Fruit fly (Drosophila melanogaster): ENCODE results near the gene disco-r.

Gene disco-r

dm6 chrX:16102338-16103218 lies 46.2 kb downstream of the disco-r start (continued):
- TF ChIP-seq Deaf1 (tag; optimal IDR thresholded peaks at IDR 0.05) (no peak), B-H1 (GFP tag; IDR thresholded peaks at IDR 0.05) (no peak), slp2 (GFP tag; optimal IDR thresholded peaks at IDR 0.05) (no peak), Rfx (GFP tag; IDR thresholded peaks at IDR 0.05) (peak; percentile 57; the same call in 1 of the 2 replicates), lola (GFP tag; optimal IDR thresholded peaks at IDR 0.05) (no peak), nom (GFP tag; optimal IDR thresholded peaks at IDR 0.05) (no peak), CG4854 (GFP tag; optimal IDR thresholded peaks at IDR 0.05) (no peak), prd (optimal IDR thresholded peaks at IDR 0.05) (no peak), prd (GFP tag; IDR thresholded peaks at IDR 0.05) (no peak), row (GFP tag; IDR thresholded peaks at IDR 0.05) (peak; percentile 66), CG7372 (GFP tag; IDR thresholded peaks at IDR 0.05) (no peak), pfk (GFP tag; optimal IDR thresholded peaks at IDR 0.05) (no peak), pzg (GFP tag; optimal IDR thresholded peaks at IDR 0.05) (no peak), TFAM (GFP tag; optimal IDR thresholded peaks at IDR 0.05) (no peak), chinmo (GFP tag; IDR thresholded peaks at IDR 0.05; ENCODE audit: partially characterized antibody) (no peak), CG11723 (GFP tag; optimal IDR thresholded peaks at IDR 0.05) (no peak), CG6654 (GFP tag; optimal IDR thresholded peaks at IDR 0.05) (no peak), Scr (GFP tag; IDR thresholded peaks at IDR 0.05; ENCODE audit: partially characterized antibody) (no peak), crol (GFP tag; IDR thresholded peaks at IDR 0.05) (no peak), sens (GFP tag) (no peak), Hand (GFP tag; optimal IDR thresholded peaks at IDR 0.05) (no peak), bsh (GFP tag; optimal IDR thresholded peaks at IDR 0.05) (no peak), kah (GFP tag; optimal IDR thresholded peaks at IDR 0.05) (no peak), psq (GFP tag; optimal IDR thresholded peaks at IDR 0.05) (no peak), CG9817 (tag; optimal IDR thresholded peaks at IDR 0.05) (peak; percentile 15), BEAF-32 (GFP tag; optimal IDR thresholded peaks at IDR 0.05) (no peak), Optix (GFP tag; IDR thresholded peaks at IDR 0.05) (no peak), sisA (GFP tag; IDR thresholded peaks at IDR 0.05) (no peak), Dip3 (GFP tag; optimal IDR thresholded peaks at IDR 0.05) (peak; percentile 51), Med (GFP tag) (peak; percentile 86), CG16863 (GFP tag; optimal IDR thresholded peaks at IDR 0.05) (no peak), schlank (tag; optimal IDR thresholded peaks at IDR 0.05) (peak; percentile 14), CG18599 (GFP tag; optimal IDR thresholded peaks at IDR 0.05) (peak; percentile 49), lbe (GFP tag; optimal IDR thresholded peaks at IDR 0.05) (peak; percentile 30), ab (GFP tag; optimal IDR thresholded peaks at IDR 0.05) (no peak), CG10274 (GFP tag; optimal IDR thresholded peaks at IDR 0.05) (peak; percentile 52), Gug (GFP tag; IDR thresholded peaks at IDR 0.05) (no peak), CG18476 (GFP tag; optimal IDR thresholded peaks at IDR 0.05) (no peak), CG31365 (tag; optimal IDR thresholded peaks at IDR 0.05) (no peak), oc (tag; optimal IDR thresholded peaks at IDR 0.05) (no peak), kni (GFP tag; optimal IDR thresholded peaks at IDR 0.05) (no peak), CG34376 (GFP tag; optimal IDR thresholded peaks at IDR 0.05) (no peak), cato (GFP tag; optimal IDR thresholded peaks at IDR 0.05; ENCODE audit: borderline replicate concordance) (no peak), CG13296 (GFP tag; optimal IDR thresholded peaks at IDR 0.05) (no peak), so (GFP tag; IDR thresholded peaks at IDR 0.05) (no peak), Dip2 (GFP tag; IDR thresholded peaks at IDR 0.05) (no peak), HHEX (GFP tag; optimal IDR thresholded peaks at IDR 0.05) (peak; percentile 4), MESR4 (GFP tag; optimal IDR thresholded peaks at IDR 0.05) (no peak), Adf1 (GFP tag; IDR thresholded peaks at IDR 0.05) (no peak)

Data from whole organism, embryonic.